Fruit fly (Drosophila melanogaster): ENCODE data around the gene CG33080.

Gene CG33080

dm6 chrX:5745840-5746815 is 28.6 kb upstream of the CG33080 start (continued):
- TF ChIP-seq CG7987 (GFP tag; optimal IDR thresholded peaks at IDR 0.05) (no peak), h (optimal IDR thresholded peaks at IDR 0.05) (no peak), ind (GFP tag; optimal IDR thresholded peaks at IDR 0.05) (peak; percentile 53), CG3163 (GFP tag; optimal IDR thresholded peaks at IDR 0.05) (no peak), CG12299 (tag; optimal IDR thresholded peaks at IDR 0.05) (peak; percentile 60), Dek (tag; optimal IDR thresholded peaks at IDR 0.05) (peak; percentile 55), Elba2 (GFP tag; optimal IDR thresholded peaks at IDR 0.05) (no peak), CG15514 (GFP tag; optimal IDR thresholded peaks at IDR 0.05) (peak; percentile 67), slbo (GFP tag; IDR thresholded peaks at IDR 0.05) (peak; percentile 82), CG6654 (GFP tag; optimal IDR thresholded peaks at IDR 0.05) (peak; percentile 12), inv (GFP tag; IDR thresholded peaks at IDR 0.05; ENCODE audit: partially characterized antibody) (no peak), Aef1 (GFP tag; IDR thresholded peaks at IDR 0.05) (peak; percentile 62), CG14860 (GFP tag; IDR thresholded peaks at IDR 0.05; ENCODE audit: partially characterized antibody) (peak; percentile 48; the same call in 2 of the 3 replicates), CG31388 (GFP tag; optimal IDR thresholded peaks at IDR 0.05) (no peak), wdn (GFP tag; IDR thresholded peaks at IDR 0.05) (peak; percentile 70), CG11723 (GFP tag; optimal IDR thresholded peaks at IDR 0.05) (peak; percentile 60), CG1832 (GFP tag; optimal IDR thresholded peaks at IDR 0.05) (no peak), sr (GFP tag; IDR thresholded peaks at IDR 0.05) (peak; percentile 36; the same call in 1 of the 3 replicates)

DNA sequence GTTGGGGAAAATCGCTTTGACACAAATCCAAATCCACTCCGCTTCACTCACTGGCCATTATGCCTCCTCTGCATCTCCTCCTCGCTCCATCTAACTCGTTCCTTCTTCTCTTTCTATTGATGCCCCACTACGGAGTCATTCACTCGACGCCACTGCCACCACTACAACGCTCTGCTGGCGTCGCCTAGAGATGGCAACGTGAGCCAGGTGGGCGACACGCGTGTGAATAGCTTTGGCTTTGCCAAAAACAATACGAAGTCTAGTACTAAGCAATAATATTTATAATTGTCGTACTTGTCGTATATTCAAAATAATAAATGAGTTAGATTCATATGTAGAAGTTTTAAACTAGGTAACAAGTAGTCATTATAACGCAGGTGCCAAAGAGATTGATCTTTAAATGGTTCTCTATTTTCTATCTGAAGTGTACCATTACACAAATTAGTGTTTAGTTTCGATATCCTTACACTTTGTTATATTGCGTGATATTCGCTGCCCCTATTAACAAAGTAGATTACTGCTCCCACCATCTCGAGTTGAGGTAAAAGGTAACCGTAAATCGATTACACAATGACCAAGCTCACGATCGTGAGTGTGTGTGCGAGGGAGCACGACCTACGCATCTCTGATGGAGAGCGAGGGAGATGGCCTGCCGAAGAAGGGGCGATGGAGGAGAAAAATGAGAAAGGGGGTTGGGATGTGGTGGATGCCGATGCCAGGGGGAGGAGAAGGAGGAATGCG is 27.6 kb upstream of the CG33080 start:
- no peak for TF ChIP-seq Hr39 (optimal IDR thresholded peaks at IDR 0.05)
- TF ChIP-seq Camta (GFP tag; optimal IDR thresholded peaks at IDR 0.05): no peak
- no peak for TF ChIP-seq sqz (GFP tag; optimal IDR thresholded peaks at IDR 0.05)
- peak; percentile 81 for TF ChIP-seq row (GFP tag; IDR thresholded peaks at IDR 0.05)
- no peak for TF ChIP-seq cad (GFP tag; optimal IDR thresholded peaks at IDR 0.05)
- no peak for TF ChIP-seq Atf3 (GFP tag; optimal IDR thresholded peaks at IDR 0.05)
- TF ChIP-seq CG4854 (GFP tag; optimal IDR thresholded peaks at IDR 0.05): no peak
- no peak for TF ChIP-seq ttk (GFP tag; IDR thresholded peaks at IDR 0.05)
- no peak for TF ChIP-seq fu2 (GFP tag; optimal IDR thresholded peaks at IDR 0.05)
- TF ChIP-seq NfI (GFP tag; optimal IDR thresholded peaks at IDR 0.05): no peak
- TF ChIP-seq Sin3A (optimal IDR thresholded peaks at IDR 0.05): no peak
- no peak for TF ChIP-seq Awh (GFP tag; IDR thresholded peaks at IDR 0.05)
- TF ChIP-seq CG1529 (GFP tag; optimal IDR thresholded peaks at IDR 0.05): peak; percentile 30
- no peak for TF ChIP-seq Sox102F (GFP tag; optimal IDR thresholded peaks at IDR 0.05)
- no peak for TF ChIP-seq CG13123 (GFP tag; optimal IDR thresholded peaks at IDR 0.05)
- peak; percentile 41 for TF ChIP-seq Hmr (GFP tag; optimal IDR thresholded peaks at IDR 0.05)
- no peak for TF ChIP-seq eve (GFP tag; optimal IDR thresholded peaks at IDR 0.05)
- TF ChIP-seq Scr (GFP tag; IDR thresholded peaks at IDR 0.05; ENCODE audit: partially characterized antibody): peak; percentile 69
- no peak for TF ChIP-seq pan (optimal IDR thresholded peaks at IDR 0.05)
- TF ChIP-seq pan (GFP tag; optimal IDR thresholded peaks at IDR 0.05 in 1 of 2, IDR thresholded peaks at IDR 0.05 in 1 of 2): peak in 1 of 2 experiments; percentile 38
- TF ChIP-seq Kr (GFP tag; optimal IDR thresholded peaks at IDR 0.05): no peak
- TF ChIP-seq lbe (GFP tag; optimal IDR thresholded peaks at IDR 0.05): no peak
- peak; percentile 61 for TF ChIP-seq slbo (GFP tag; IDR thresholded peaks at IDR 0.05)
- no peak for TF ChIP-seq vfl (GFP tag; optimal IDR thresholded peaks at IDR 0.05)
- TF ChIP-seq Rx (GFP tag; IDR thresholded peaks at IDR 0.05): peak; percentile 12; the same call in 1 of the 2 replicates
- no peak for TF ChIP-seq CkIIα-i1 (GFP tag; IDR thresholded peaks at IDR 0.05)
- no peak for TF ChIP-seq CG3163 (GFP tag; optimal IDR thresholded peaks at IDR 0.05)
- no peak for TF ChIP-seq CG12104 (GFP tag; optimal IDR thresholded peaks at IDR 0.05)
- no peak for TF ChIP-seq hb (GFP tag; IDR thresholded peaks at IDR 0.05; ENCODE audit: partially characterized antibody)
- peak; percentile 68 for TF ChIP-seq CG6175 (GFP tag; IDR thresholded peaks at IDR 0.05)
- TF ChIP-seq Jarid2 (GFP tag; optimal IDR thresholded peaks at IDR 0.05): no peak
- no peak for TF ChIP-seq gcm2 (GFP tag; optimal IDR thresholded peaks at IDR 0.05)

All from whole organism, embryonic.